Worm (Caenorhabditis elegans) whole organism, young adult: Measurements from ENCODE around the gene ugt-62.

Experiments
- F33H1.4 ChIP-seq: fragments of 200-800 bp; sonication (Bioruptor generic); IDR thresholded peaks from 2 replicates; pipeline ENCODE4 v1.3.6; 2022; ENCODE audit warnings: missing genetic modification reagents, missing genetic modification characterization, missing compliant biosample characterization
- F39B2.1 ChIP-seq: fragments of 200-800 bp; sonication (Bioruptor generic); IDR thresholded peaks from 2 replicates; pipeline ENCODE4 v1.3.6; 2022; ENCODE audit warnings: missing genetic modification reagents, missing genetic modification characterization, missing compliant biosample characterization
- K12H6.12 ChIP-seq: fragments of 200-800 bp; sonication (Bioruptor generic); optimal IDR thresholded peaks from 2 replicates; lab custom pipeline; 2018; ENCODE audit warnings: mild to moderate bottlenecking, missing genetic modification characterization, missing compliant biosample characterization
- Y79H2A.3 ChIP-seq: fragments of 200-800 bp; sonication (Bioruptor generic); conservative IDR thresholded peaks from 2 replicates; pipeline ENCODE4 v1.3.6; 2022; ENCODE audit warnings: missing genetic modification reagents, missing genetic modification characterization, missing compliant biosample characterization
- ama-1 ChIP-seq, 3 experiments: fragments of 150-350 bp in 1 of 3; sonication (generic microtip) in 2 of 3; optimal IDR thresholded peaks; 2 replicates each; lab custom pipeline; 2014 to 2018; ENCODE audit warnings: missing biosample characterization in 2 of 3, missing genetic modification characterization in 2 of 3, missing genetic modification reagents in 2 of 3
- aptf-2 ChIP-seq: fragments of 200-800 bp; sonication (Bioruptor generic); conservative IDR thresholded peaks from 2 replicates; pipeline ENCODE4 v1.3.6; 2022; ENCODE audit warnings: missing genetic modification reagents, missing genetic modification characterization, missing compliant biosample characterization
- atf-7 ChIP-seq: sonication (generic microtip); optimal IDR thresholded peaks from 2 replicates; lab custom pipeline; 2017; ENCODE audit warnings: mild to moderate bottlenecking, missing genetic modification characterization, missing compliant biosample characterization
- attf-3 ChIP-seq: fragments of 200-800 bp; sonication (Bioruptor generic); conservative IDR thresholded peaks from 2 replicates; pipeline ENCODE4 v1.3.6; 2022; ENCODE audit warnings: missing genetic modification reagents, missing genetic modification characterization, missing compliant biosample characterization
- attf-5 ChIP-seq: fragments of 200-800 bp; sonication (Bioruptor generic); optimal IDR thresholded peaks from 2 replicates; lab custom pipeline; 2018; ENCODE audit warnings: mild to moderate bottlenecking, missing genetic modification characterization, missing compliant biosample characterization
- cebp-1 ChIP-seq, 2 experiments: fragments of 200-800 bp in 1 of 2; sonication (Bioruptor generic) in 1 of 2; sonication (generic microtip) in 1 of 2; IDR thresholded peaks in 1 of 2; optimal IDR thresholded peaks in 1 of 2; 2 replicates each; pipeline versions ENCODE4 v1.3.6 to Lab custom; 2017 to 2022; ENCODE audit warnings: missing compliant biosample characterization in 2 of 2, missing genetic modification characterization in 2 of 2, mild to moderate bottlenecking in 1 of 2, missing genetic modification reagents in 1 of 2, moderate library complexity in 1 of 2
- chd-7 ChIP-seq: sonication (generic microtip); optimal IDR thresholded peaks from 2 replicates; lab custom pipeline; 2016; ENCODE audit warnings: mild to moderate bottlenecking, missing genetic modification characterization, moderate library complexity, missing compliant biosample characterization
- dox-1 ChIP-seq: fragments of 200-800 bp; sonication (Bioruptor generic); IDR thresholded peaks from 2 replicates; pipeline ENCODE4 v1.3.6; 2022; ENCODE audit warnings: missing genetic modification reagents, missing genetic modification characterization, missing compliant biosample characterization
- egl-18 ChIP-seq: fragments of 200-800 bp; sonication (Bioruptor generic); IDR thresholded peaks from 2 replicates; pipeline ENCODE4 v1.3.6; 2022; ENCODE audit warnings: missing genetic modification reagents, missing genetic modification characterization, missing compliant biosample characterization
- ets-4 ChIP-seq: fragments of 200-800 bp; sonication (Bioruptor generic); optimal IDR thresholded peaks from 2 replicates; lab custom pipeline; 2018; ENCODE audit warnings: mild to moderate bottlenecking, missing genetic modification characterization, missing compliant biosample characterization
- him-1 ChIP-seq: sonication (generic microtip); optimal IDR thresholded peaks from 2 replicates; lab custom pipeline; 2016; ENCODE audit warnings: missing genotype, missing genetic modification reagents, missing genetic modification characterization, missing compliant biosample characterization
- hlh-12 ChIP-seq: sonication (generic microtip); optimal IDR thresholded peaks from 2 replicates; lab custom pipeline; 2016; ENCODE audit warnings: missing genetic modification characterization, missing compliant biosample characterization
- hmg-1.2 ChIP-seq: fragments of 200-800 bp; sonication (Bioruptor generic); IDR thresholded peaks from 2 replicates; pipeline ENCODE4 v1.3.6; 2022; ENCODE audit warnings: missing genetic modification reagents, missing genetic modification characterization, missing compliant biosample characterization
- hrde-1 ChIP-seq: sonication (generic microtip); optimal IDR thresholded peaks from 2 replicates; lab custom pipeline; 2016; ENCODE audit warnings: missing genetic modification characterization, mild to moderate bottlenecking, missing compliant biosample characterization, moderate library complexity, missing genotype, missing genetic modification reagents, borderline replicate concordance
- lag-1 ChIP-seq: fragments of 200-800 bp; sonication (Bioruptor generic); IDR thresholded peaks from 2 replicates; pipeline ENCODE4 v1.3.6; 2022; ENCODE audit warnings: missing genetic modification reagents, missing genetic modification characterization, missing compliant biosample characterization
- let-607 ChIP-seq, 2 experiments: fragments of 200-800 bp in 1 of 2; sonication (Bioruptor generic) in 1 of 2; sonication (generic microtip) in 1 of 2; optimal IDR thresholded peaks; 2 replicates each; lab custom pipeline; 2016 to 2018; ENCODE audit warnings: mild to moderate bottlenecking in 2 of 2, missing compliant biosample characterization in 2 of 2, missing genetic modification characterization in 2 of 2, moderate library complexity in 2 of 2, missing genotype in 1 of 2
- lin-26 ChIP-seq: fragments of 200-800 bp; sonication (Bioruptor generic); IDR thresholded peaks from 2 replicates; pipeline ENCODE4 v1.3.6; 2022; ENCODE audit warnings: missing genetic modification reagents, missing genetic modification characterization, missing compliant biosample characterization
- lin-40 ChIP-seq: sonication (generic microtip); optimal IDR thresholded peaks from 2 replicates; lab custom pipeline; 2016; ENCODE audit warnings: missing genetic modification characterization, mild to moderate bottlenecking, missing compliant biosample characterization, missing genotype, missing genetic modification reagents
- madf-6 ChIP-seq: fragments of 200-800 bp; sonication (Bioruptor generic); IDR thresholded peaks from 2 replicates; pipeline ENCODE4 v1.3.6; 2022; ENCODE audit warnings: missing genetic modification reagents, missing genetic modification characterization, missing compliant biosample characterization
- madf-8 ChIP-seq: fragments of 200-800 bp; sonication (Bioruptor generic); conservative IDR thresholded peaks from 2 replicates; pipeline ENCODE4 v1.3.6; 2022; ENCODE audit warnings: missing genetic modification reagents, missing genetic modification characterization, missing compliant biosample characterization
- mcd-1 ChIP-seq: fragments of 200-800 bp; sonication (Bioruptor generic); IDR thresholded peaks from 2 replicates; pipeline ENCODE4 v1.3.6; 2022; ENCODE audit warnings: missing genetic modification reagents, missing genetic modification characterization, missing compliant biosample characterization
- nfyb-1 ChIP-seq: fragments of 200-800 bp; sonication (Bioruptor generic); IDR thresholded peaks from 2 replicates; pipeline ENCODE4 v1.3.6; 2022; ENCODE audit warnings: missing genetic modification reagents, missing genetic modification characterization, missing compliant biosample characterization
- nhr-120 ChIP-seq: fragments of 200-800 bp; sonication (Bioruptor generic); IDR thresholded peaks from 2 replicates; pipeline ENCODE4 v1.3.6; 2022; ENCODE audit warnings: missing genetic modification characterization, missing compliant biosample characterization
- nhr-80 ChIP-seq: sonication (generic microtip); optimal IDR thresholded peaks from 2 replicates; lab custom pipeline; 2016; ENCODE audit warnings: missing genetic modification characterization, missing compliant biosample characterization
- pha-4 ChIP-seq: fragments of 150-350 bp; sonication (generic microtip); optimal IDR thresholded peaks from 2 replicates; lab custom pipeline; 2014; ENCODE audit warnings: missing biosample characterization, missing genetic modification reagents, missing genetic modification characterization
- rpc-1 ChIP-seq, 2 experiments: fragments of 150-350 bp in 1 of 2; sonication (generic microtip) in 1 of 2; optimal IDR thresholded peaks; 2 replicates each; lab custom pipeline; 2014 to 2018; ENCODE audit warnings: missing biosample characterization in 1 of 2, missing genetic modification characterization in 1 of 2, missing genetic modification reagents in 1 of 2, missing genotype in 1 of 2
- sdz-38 ChIP-seq: sonication (generic microtip); optimal IDR thresholded peaks from 2 replicates; lab custom pipeline; 2016; ENCODE audit warnings: missing genotype, missing genetic modification characterization, missing compliant biosample characterization
- snpc-1.3 ChIP-seq: sonication (generic microtip); optimal IDR thresholded peaks from 2 replicates; lab custom pipeline; 2017; ENCODE audit warnings: missing genetic modification characterization, mild to moderate bottlenecking, missing compliant biosample characterization, antibody characterized with exemption, moderate library complexity, missing genotype, missing genetic modification reagents; ENCODE audit not compliant: insufficient read depth
- somi-1 ChIP-seq: fragments of 200-800 bp; sonication (Bioruptor generic); optimal IDR thresholded peaks from 2 replicates; lab custom pipeline; 2018; ENCODE audit warnings: mild to moderate bottlenecking, missing genetic modification characterization, missing compliant biosample characterization
- unc-62 ChIP-seq: fragments of 150-350 bp; optimal IDR thresholded peaks from 2 replicates; lab custom pipeline; 2014; ENCODE audit warnings: missing biosample characterization, missing genetic modification reagents, missing genetic modification characterization
- zfh-2 ChIP-seq: fragments of 200-800 bp; sonication (Bioruptor generic); conservative IDR thresholded peaks from 2 replicates; pipeline ENCODE4 v1.3.6; 2022; ENCODE audit warnings: missing genetic modification reagents, missing genetic modification characterization, missing compliant biosample characterization
- ztf-22 ChIP-seq: fragments of 200-800 bp; sonication (Bioruptor generic); optimal IDR thresholded peaks from 2 replicates; lab custom pipeline; 2018; ENCODE audit warnings: mild to moderate bottlenecking, missing genetic modification characterization, moderate library complexity, missing compliant biosample characterization
- ztf-26 ChIP-seq: sonication (generic microtip); optimal IDR thresholded peaks from 2 replicates; lab custom pipeline; 2017; ENCODE audit warnings: missing genetic modification characterization, missing compliant biosample characterization
- ztf-3 ChIP-seq: fragments of 200-800 bp; sonication (Bioruptor generic); optimal IDR thresholded peaks from 2 replicates; lab custom pipeline; 2018; ENCODE audit warnings: mild to moderate bottlenecking, missing genetic modification characterization, missing compliant biosample characterization

ugt-62 gene

DNA sequence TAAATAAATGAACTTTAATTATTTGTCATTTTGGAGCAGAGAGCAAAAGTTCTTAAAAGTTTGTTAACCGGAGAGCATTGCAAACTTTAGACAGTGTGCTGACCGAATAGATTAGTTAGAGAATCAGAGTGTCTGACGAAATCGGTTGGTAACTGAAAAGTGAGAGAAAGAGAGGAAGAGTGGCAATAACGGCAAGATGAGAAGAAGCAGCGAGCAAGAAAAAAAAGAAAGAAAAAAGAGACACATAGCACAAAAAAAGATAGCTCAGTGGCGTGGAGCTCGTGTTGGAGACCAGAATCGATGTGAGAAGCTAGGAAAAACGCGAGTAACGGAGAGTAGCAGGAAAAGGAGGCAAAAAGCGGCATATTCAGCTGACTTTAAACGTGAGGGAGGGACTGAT, 36.1 kb downstream of the ugt-62 start:
- TF ChIP-seq egl-18 (GFP tag; lab: Robert Waterston, UW) (no peak), pha-4 (tag; lab: Kevin White, UChicago) (no peak), hmg-1.2 (peak; percentile 45), Y79H2A.3 (GFP tag; lab: Robert Waterston, UW) (no peak), attf-5 (peak; percentile 33), dox-1 (GFP tag; lab: Robert Waterston, UW) (peak; percentile 51; the same call in 1 of the 2 replicates), zfh-2 (GFP tag; lab: Robert Waterston, UW) (peak; percentile 62), chd-7 (tag; lab: Kevin White, UChicago) (peak; percentile 36), nhr-80 (tag; lab: Kevin White, UChicago) (peak; percentile 73), K12H6.12 (tag; lab: Kevin White, UChicago) (peak; percentile 14), somi-1 (GFP tag; lab: Kevin White, UChicago) (no peak), cebp-1 (GFP tag; IDR thresholded peaks at IDR 0.05; lab: Robert Waterston, UW) (peak; percentile 62), cebp-1 (tag; optimal IDR thresholded peaks at IDR 0.05; lab: Kevin White, UChicago) (peak; percentile 87), snpc-1.3 (tag; lab: Kevin White, UChicago) (no peak), atf-7 (tag; lab: Kevin White, UChicago) (peak; percentile 27), ztf-3 (GFP tag; lab: Kevin White, UChicago) (no peak), mcd-1 (GFP tag; lab: Robert Waterston, UW) (0 out of 2 replicates have a peak, but pooled peaks have one; percentile 10), lin-40 (peak; percentile 1)

DNA sequence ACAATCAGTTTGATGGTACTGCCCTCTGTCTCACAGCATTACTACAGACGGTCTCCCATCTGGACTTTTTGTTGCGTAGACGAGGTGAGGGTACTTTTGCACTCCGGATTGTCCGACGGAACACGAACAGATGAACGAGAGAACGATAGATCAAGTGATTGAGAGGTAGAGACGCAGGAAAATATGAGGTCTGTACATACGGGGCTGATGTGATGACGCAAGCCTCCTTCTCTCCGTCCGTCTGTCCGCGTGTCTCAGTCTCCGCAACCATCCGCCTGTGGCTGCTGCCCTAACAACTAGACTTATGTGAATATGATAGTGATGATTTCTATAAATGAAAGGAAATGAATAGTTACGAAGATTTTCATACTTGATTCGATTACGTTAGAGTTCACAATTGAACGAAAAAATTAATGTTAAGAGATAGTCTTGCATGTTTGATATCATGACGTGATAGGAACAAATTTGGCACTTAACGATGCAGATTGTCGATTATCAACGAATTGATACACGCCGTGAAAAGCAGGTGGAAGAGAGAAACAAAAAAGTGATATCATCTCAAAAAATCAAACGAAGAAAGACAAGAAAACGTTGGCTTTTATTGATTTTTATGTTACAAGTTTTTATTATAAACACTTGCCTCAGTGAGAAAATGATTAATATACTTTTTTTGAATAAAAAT, 37.7 kb downstream of the ugt-62 start:
- TF ChIP-seq lin-26 (GFP tag; lab: Robert Waterston, UW) (no peak), him-1 (tag; lab: Kevin White, UChicago) (no peak), somi-1 (GFP tag; lab: Kevin White, UChicago) (no peak), madf-8 (GFP tag; lab: Robert Waterston, UW) (no peak), lin-40 (no peak), hrde-1 (no peak), let-607 (tag; optimal IDR thresholded peaks at IDR 0.05; lab: Kevin White, UChicago) (no peak), nfyb-1 (GFP tag; lab: Robert Waterston, UW) (peak; percentile 48; the same call in 1 of the 2 replicates), rpc-1 (optimal IDR thresholded peaks at IDR 0.05; lab: Kevin White, UChicago) (no peak), rpc-1 (tag; optimal IDR thresholded peaks at IDR 0.05; lab: Kevin White, UChicago) (no peak), ztf-22 (GFP tag; lab: Kevin White, UChicago) (no peak), egl-18 (GFP tag; lab: Robert Waterston, UW) (no peak), unc-62 (GFP tag; lab: Kevin White, UChicago) (no peak), hlh-12 (no peak), nhr-80 (tag; lab: Kevin White, UChicago) (peak; percentile 61), atf-7 (tag; lab: Kevin White, UChicago) (peak; percentile 94), ets-4 (GFP tag; lab: Kevin White, UChicago) (no peak), sdz-38 (tag; lab: Kevin White, UChicago) (no peak), attf-5 (no peak), attf-3 (GFP tag; lab: Robert Waterston, UW) (no peak), pha-4 (tag; lab: Kevin White, UChicago) (no peak), aptf-2 (GFP tag; lab: Robert Waterston, UW) (no peak), zfh-2 (GFP tag; lab: Robert Waterston, UW) (0 out of 2 replicates have a peak, but pooled peaks have one; percentile 40)

DNA sequence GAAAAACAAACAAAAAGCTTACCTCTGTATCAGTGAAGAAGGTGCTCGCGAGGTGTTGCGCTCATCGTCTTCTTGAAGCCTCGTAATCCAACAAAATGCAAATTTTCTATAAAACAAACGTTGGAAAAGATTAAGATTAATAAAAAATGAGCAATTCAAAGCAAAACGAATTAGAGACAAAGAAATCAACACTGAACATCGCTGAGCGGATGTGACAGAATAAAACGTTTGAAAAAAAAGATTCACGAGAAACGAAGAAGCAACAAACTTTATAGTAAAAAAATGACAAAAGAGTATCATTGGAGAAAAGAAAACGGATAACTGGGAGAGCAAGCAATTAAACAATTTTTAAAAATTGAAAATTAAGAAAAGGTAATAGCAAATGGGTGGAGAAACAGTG, 41.5 kb downstream of the ugt-62 start, which contains the start of the genes C07G2.5 and atf-7:
Gene C07G2.5, minus strand, starts transcription at position 101 of the 400 bp plus-strand sequence.
Gene atf-7, minus strand, starts transcription at position 108 of the 400 bp plus-strand sequence.
- TF ChIP-seq Y79H2A.3 (GFP tag; lab: Robert Waterston, UW) (no peak), snpc-1.3 (tag; lab: Kevin White, UChicago) (peak; percentile 27), ztf-26 (tag; lab: Kevin White, UChicago) (no peak), F39B2.1 (GFP tag; lab: Robert Waterston, UW) (no peak), lag-1 (no peak), hrde-1 (no peak), F33H1.4 (GFP tag; lab: Robert Waterston, UW) (no peak), madf-6 (GFP tag; lab: Robert Waterston, UW) (peak; percentile 27), ama-1 (optimal IDR thresholded peaks at IDR 0.05; lab: Kevin White, UChicago) (peak; percentile 14), ama-1 (GFP tag; optimal IDR thresholded peaks at IDR 0.05; lab: Kevin White, UChicago) (no peak), aptf-2 (GFP tag; lab: Robert Waterston, UW) (no peak), nhr-120 (GFP tag; lab: Robert Waterston, UW) (no peak)
